Worm (Caenorhabditis elegans): ENCODE results near the gene C06A1.6.

The C06A1.6 gene

ce11 chrII:10541923-10542486 is 22.5 kb downstream of the C06A1.6 start, which contains the start of gene pro-1 (continued):
- TF ChIP-seq let-526 (GFP tag; IDR thresholded peaks at IDR 0.05) (peak; percentile 84), ztf-25 (GFP tag; IDR thresholded peaks at IDR 0.05) (0 out of 2 replicates have a peak, but pooled peaks have one; percentile 7), pbrm-1 (GFP tag; IDR thresholded peaks at IDR 0.05) (peak; percentile 94), ama-1 (optimal IDR thresholded peaks at IDR 0.05) (peak; percentile 81), ama-1 (GFP tag; optimal IDR thresholded peaks at IDR 0.05) (peak in 1 of 2 experiments; percentile 30), F10E7.11 (tag; optimal IDR thresholded peaks at IDR 0.05) (peak; percentile 76), B0336.3 (GFP tag; IDR thresholded peaks at IDR 0.05) (peak; percentile 4; the same call in 1 of the 2 replicates), tbx-9 (tag; optimal IDR thresholded peaks at IDR 0.05; ENCODE audit: borderline replicate concordance) (peak; percentile 5), ceh-91 (GFP tag; IDR thresholded peaks at IDR 0.05) (no peak), madf-8 (GFP tag; conservative IDR thresholded peaks at IDR 0.05) (0 out of 2 replicates have a peak, but pooled peaks have one; percentile 5), hlh-12 (tag; optimal IDR thresholded peaks at IDR 0.05) (no peak), tlf-1 (GFP tag; optimal IDR thresholded peaks at IDR 0.05) (peak; percentile 76), ztf-22 (GFP tag; optimal IDR thresholded peaks at IDR 0.05) (peak; percentile 47), bed-1 (GFP tag; IDR thresholded peaks at IDR 0.05) (no peak), rpc-1 (optimal IDR thresholded peaks at IDR 0.05) (no peak), rpc-1 (tag; optimal IDR thresholded peaks at IDR 0.05) (no peak), nfyb-1 (GFP tag; IDR thresholded peaks at IDR 0.05) (peak; percentile 98), die-1 (tag; optimal IDR thresholded peaks at IDR 0.05) (no peak), attf-6 (GFP tag; IDR thresholded peaks at IDR 0.05) (no peak), T07F8.4 (tag; optimal IDR thresholded peaks at IDR 0.05) (no peak), egl-18 (GFP tag; IDR thresholded peaks at IDR 0.05) (no peak), nhr-179 (tag; optimal IDR thresholded peaks at IDR 0.05) (no peak), F39B2.1 (GFP tag; IDR thresholded peaks at IDR 0.05) (peak; percentile 74; the same call in 1 of the 2 replicates), mes-4 (tag; optimal IDR thresholded peaks at IDR 0.05) (no peak), tbp1 (GFP tag; optimal IDR thresholded peaks at IDR 0.05) (peak; percentile 62), ceh-40 (GFP tag; IDR thresholded peaks at IDR 0.05) (peak; percentile 80), F52B5.7 (tag; optimal IDR thresholded peaks at IDR 0.05) (peak; percentile 86), Y56A3A.18 (GFP tag; IDR thresholded peaks at IDR 0.05) (peak; percentile 92; the same call in 1 of the 2 replicates), Y67H2A.10 (GFP tag; conservative IDR thresholded peaks at IDR 0.05) (peak; percentile 82), nfya-2 (GFP tag; IDR thresholded peaks at IDR 0.05) (no peak), let-607 (tag; optimal IDR thresholded peaks at IDR 0.05) (peak; percentile 35 to 53), dpl-1 (GFP tag; optimal IDR thresholded peaks at IDR 0.05) (no peak), attf-5 (GFP tag; optimal IDR thresholded peaks at IDR 0.05) (peak; percentile 91), F49E8.2 (tag; optimal IDR thresholded peaks at IDR 0.05; ENCODE audit: insufficient read depth) (no peak), T26A5.8 (tag; optimal IDR thresholded peaks at IDR 0.05) (peak; percentile 50), snpc-1.3 (tag; optimal IDR thresholded peaks at IDR 0.05; ENCODE audit: insufficient read depth) (peak; percentile 63), ztf-6 (GFP tag; IDR thresholded peaks at IDR 0.05) (no peak), K11D2.4 (GFP tag; IDR thresholded peaks at IDR 0.05) (peak; percentile 86), hsf-1 (GFP tag; IDR thresholded peaks at IDR 0.05) (peak; percentile 48), lin-54 (GFP tag; optimal IDR thresholded peaks at IDR 0.05) (peak; percentile 74), aptf-3 (GFP tag; IDR thresholded peaks at IDR 0.05) (peak; percentile 91; the same call in 1 of the 2 replicates), F23B12.7 (tag; optimal IDR thresholded peaks at IDR 0.05; ENCODE audit: insufficient read depth) (no peak), lag-1 (GFP tag; IDR thresholded peaks at IDR 0.05) (no peak), somi-1 (GFP tag; optimal IDR thresholded peaks at IDR 0.05) (peak; percentile 28), lin-40 (tag; optimal IDR thresholded peaks at IDR 0.05) (peak; percentile 85), pha-4 (tag; optimal IDR thresholded peaks at IDR 0.05) (peak; percentile 67), madf-3 (GFP tag; IDR thresholded peaks at IDR 0.05) (no peak; the same call in 1 of the 2 replicates), ztf-18 (tag; optimal IDR thresholded peaks at IDR 0.05) (no peak)

Measured in whole organism, young adult.